Worm (Caenorhabditis elegans) whole organism, late embryonic: ENCODE results near the gene Y37E11AM.4.

Experiments
- F13H6.1 ChIP-seq: sonication (generic microtip); optimal IDR thresholded peaks from 2 replicates; lab custom pipeline; 2016; ENCODE audit warnings: missing genetic modification characterization, missing compliant biosample characterization
- T23F11.4 ChIP-seq: fragments of 200-800 bp; sonication (Bioruptor generic); optimal IDR thresholded peaks from 2 replicates; lab custom pipeline; 2018; ENCODE audit warnings: mild to moderate bottlenecking, missing genetic modification characterization, missing compliant biosample characterization
- elt-4 ChIP-seq: sonication (generic microtip); optimal IDR thresholded peaks from 2 replicates; lab custom pipeline; 2016; ENCODE audit warnings: missing genetic modification characterization, missing compliant biosample characterization
- ets-4 ChIP-seq: sonication (generic microtip); optimal IDR thresholded peaks from 2 replicates; lab custom pipeline; 2016; ENCODE audit warnings: missing genetic modification characterization, missing compliant biosample characterization
- hlh-8 ChIP-seq: sonication (generic microtip); optimal IDR thresholded peaks from 2 replicates; lab custom pipeline; 2016; ENCODE audit warnings: missing genotype, missing genetic modification characterization, missing compliant biosample characterization
- lin-11 ChIP-seq: fragments of 200-800 bp; sonication (Bioruptor generic); optimal IDR thresholded peaks from 2 replicates; lab custom pipeline; 2018; ENCODE audit warnings: mild to moderate bottlenecking, missing genetic modification characterization, missing compliant biosample characterization
- nfya-1 ChIP-seq: sonication (generic microtip); optimal IDR thresholded peaks from 2 replicates; lab custom pipeline; 2017; ENCODE audit warnings: missing genetic modification characterization, mild to moderate bottlenecking, missing compliant biosample characterization, antibody characterized with exemption, moderate library complexity
- npax-4 ChIP-seq: sonication (generic microtip); optimal IDR thresholded peaks from 2 replicates; lab custom pipeline; 2016; ENCODE audit warnings: missing genetic modification characterization, missing compliant biosample characterization
- pha-4 ChIP-seq: fragments of 150-350 bp; optimal IDR thresholded peaks from 2 replicates; lab custom pipeline; 2018; ENCODE audit warnings: missing biosample characterization, missing genetic modification reagents, missing genetic modification characterization
- pqm-1 ChIP-seq: sonication (generic microtip); optimal IDR thresholded peaks from 2 replicates; lab custom pipeline; 2016; ENCODE audit warnings: missing genetic modification characterization, missing compliant biosample characterization
- unc-86 ChIP-seq: sonication (generic microtip); optimal IDR thresholded peaks from 2 replicates; lab custom pipeline; 2016; ENCODE audit warnings: missing genetic modification characterization, missing compliant biosample characterization

DNA sequence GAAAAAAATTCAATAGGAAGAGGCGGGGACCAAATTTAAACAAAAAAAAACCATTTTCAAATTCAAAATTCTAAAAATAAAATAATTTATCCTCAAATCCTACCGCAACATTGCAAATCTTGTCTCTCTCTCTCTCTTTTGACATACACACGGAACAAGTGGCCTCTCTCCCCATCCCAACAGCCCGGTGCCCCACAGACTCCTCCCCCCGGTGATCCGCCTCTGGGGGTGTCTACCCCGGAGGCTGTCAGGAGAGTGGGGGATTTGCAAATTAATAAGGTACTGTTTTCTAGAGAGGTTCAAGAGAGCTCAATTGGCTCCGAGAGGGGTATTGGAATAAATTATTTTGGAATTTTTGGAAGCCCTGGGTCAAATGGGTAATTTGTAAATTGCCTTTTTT, 45.2 kb upstream of the Y37E11AM.4 start:
- TF ChIP-seq hlh-8 (no peak), nfya-1 (tag; lab: Kevin White, UChicago) (no peak), F13H6.1 (tag; lab: Kevin White, UChicago) (no peak), npax-4 (tag; lab: Kevin White, UChicago) (no peak), ets-4 (tag; lab: Kevin White, UChicago) (no peak), T23F11.4 (GFP tag; lab: Kevin White, UChicago) (no peak), lin-11 (no peak), pqm-1 (tag; lab: Kevin White, UChicago) (no peak), unc-86 (tag; lab: Kevin White, UChicago) (no peak), elt-4 (tag; lab: Kevin White, UChicago) (no peak), pha-4 (tag; lab: Kevin White, UChicago) (no peak)
